Fruit fly (Drosophila melanogaster) whole organism: ENCODE results near the gene CG43739.

Experiments
- CG8478 ChIP-seq: fragments of >200 bp; optimal IDR thresholded peaks from 2 replicates; lab custom pipeline; 2018; ENCODE audit warnings: inconsistent platforms
- Dll ChIP-seq: fragments of >200 bp; optimal IDR thresholded peaks from 2 replicates; lab custom pipeline; 2017
- EcR ChIP-seq, 2 experiments: fragments of >200 bp; optimal IDR thresholded peaks; 2 replicates each; lab custom pipeline; 2017; ENCODE audit warnings: missing biosample characterization in 2 of 2, missing genetic modification characterization in 2 of 2, missing genetic modification reagents in 2 of 2
- pan ChIP-seq: fragments of >200 bp; optimal IDR thresholded peaks from 2 replicates; lab custom pipeline; 2017
- psq ChIP-seq: fragments of >200 bp; optimal IDR thresholded peaks from 2 replicates; lab custom pipeline; 2017
- usp ChIP-seq: fragments of >200 bp; optimal IDR thresholded peaks from 2 replicates; lab custom pipeline; 2017; ENCODE audit warnings: missing biosample characterization, missing genetic modification characterization, mixed read lengths

CG43739 gene

DNA sequence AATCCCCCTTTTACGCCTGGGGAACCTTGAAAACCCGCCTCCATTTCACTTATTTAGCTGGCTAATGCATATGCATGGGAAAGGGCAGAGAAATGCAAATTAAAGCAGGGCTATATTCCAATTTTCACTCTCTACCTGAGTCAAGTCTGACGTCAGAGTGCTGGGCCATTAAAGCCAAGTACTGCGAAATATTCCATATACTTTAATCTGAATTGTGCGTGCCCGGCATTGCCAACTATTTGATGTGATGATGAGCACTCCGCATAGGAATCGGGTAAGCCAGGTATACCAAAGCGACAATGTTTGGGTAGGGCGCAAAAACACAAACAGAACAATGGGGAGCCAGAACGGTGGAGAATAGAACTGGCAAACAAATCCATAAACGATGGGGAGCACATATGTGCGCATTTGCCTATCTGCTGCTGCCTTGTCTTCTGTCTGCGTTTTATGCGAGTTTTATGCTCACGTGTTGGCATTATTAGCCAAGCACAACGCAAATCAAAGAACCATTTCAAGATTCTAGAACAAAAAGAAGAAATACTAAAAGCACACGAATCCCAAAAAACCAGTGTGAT is 39.1 kb downstream of the CG43739 start:
- TF ChIP-seq pan (lab: Kevin White, UChicago), result no peak
- TF ChIP-seq CG8478 (lab: Kevin White, UChicago), result no peak
- no peak for TF ChIP-seq Dll
- no peak for TF ChIP-seq EcR (GFP tag; optimal IDR thresholded peaks at IDR 0.05; lab: Kevin White, UChicago)
- no peak for TF ChIP-seq psq (lab: Kevin White, UChicago)
- TF ChIP-seq usp (GFP tag; lab: Kevin White, UChicago), result no peak

DNA sequence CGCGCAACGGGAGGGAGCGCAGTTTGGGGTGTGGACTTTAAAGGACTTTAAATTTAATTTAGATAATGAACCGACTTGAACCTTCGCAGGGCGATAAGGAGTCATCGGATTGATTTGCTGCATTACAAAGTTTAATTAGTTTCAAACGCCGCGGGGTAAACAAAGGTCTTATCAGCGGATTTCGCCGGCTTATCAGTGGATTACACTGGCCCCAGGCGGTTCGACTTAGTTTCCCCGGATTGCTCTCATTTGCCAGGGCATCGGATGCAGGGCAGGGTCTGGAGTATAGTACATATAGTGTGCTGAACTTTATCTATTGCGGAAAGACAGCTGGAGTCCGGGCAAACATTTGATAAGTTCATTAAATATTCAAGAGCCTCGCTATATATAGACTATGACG is 40.3 kb downstream of the CG43739 start:
- no peak for TF ChIP-seq CG8478 (lab: Kevin White, UChicago)
- no peak for TF ChIP-seq usp (GFP tag; lab: Kevin White, UChicago)
- TF ChIP-seq pan (lab: Kevin White, UChicago), result no peak
- no peak for TF ChIP-seq psq (lab: Kevin White, UChicago)
- no peak for TF ChIP-seq EcR (GFP tag; optimal IDR thresholded peaks at IDR 0.05; lab: Kevin White, UChicago)
- TF ChIP-seq Dll, result no peak

DNA sequence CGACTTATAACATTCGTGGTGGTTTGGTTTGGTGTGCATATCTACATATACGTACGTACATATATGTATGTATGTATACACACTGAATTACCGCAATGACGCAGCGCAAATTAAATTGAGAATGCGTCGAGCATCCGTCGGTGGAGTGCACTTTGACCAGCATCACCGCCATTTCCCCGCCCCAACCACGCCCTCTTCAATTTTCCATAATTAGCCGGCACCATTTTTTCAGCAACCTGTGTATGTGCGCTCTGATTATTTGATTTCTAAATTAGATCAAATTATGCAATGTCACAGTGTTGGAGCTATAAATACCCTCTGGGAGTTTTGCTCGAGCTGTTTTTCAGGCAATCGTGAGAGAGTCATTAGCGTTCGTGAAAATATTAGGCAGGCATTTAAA is 40.7 kb downstream of the CG43739 start:
- TF ChIP-seq psq (lab: Kevin White, UChicago) (no peak), EcR (GFP tag; optimal IDR thresholded peaks at IDR 0.05; lab: Kevin White, UChicago) (no peak), usp (GFP tag; lab: Kevin White, UChicago) (no peak), Dll (no peak), CG8478 (lab: Kevin White, UChicago) (no peak), pan (lab: Kevin White, UChicago) (no peak)

DNA sequence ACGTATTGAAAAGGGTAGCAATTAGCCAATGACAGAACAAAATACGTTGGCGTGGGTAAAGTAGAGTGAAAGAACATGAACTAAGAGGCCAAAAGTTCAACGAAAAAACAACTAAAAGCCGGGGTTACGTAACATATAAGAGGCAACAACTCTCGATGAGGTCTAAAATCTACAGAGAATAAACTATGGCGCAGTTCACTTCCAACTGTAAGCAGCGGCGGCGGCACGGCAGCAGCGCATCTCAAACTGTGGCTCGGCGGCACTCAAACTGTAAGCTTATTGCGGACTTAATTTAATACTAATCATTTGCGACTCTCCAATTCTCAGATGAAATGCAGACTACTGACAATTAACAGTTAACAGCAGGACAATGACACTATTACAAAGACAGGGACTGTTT is 44.2 kb downstream of the CG43739 start:
- TF ChIP-seq Dll (no peak), CG8478 (lab: Kevin White, UChicago) (no peak), EcR (GFP tag; optimal IDR thresholded peaks at IDR 0.05; lab: Kevin White, UChicago) (no peak), psq (lab: Kevin White, UChicago) (no peak)

DNA sequence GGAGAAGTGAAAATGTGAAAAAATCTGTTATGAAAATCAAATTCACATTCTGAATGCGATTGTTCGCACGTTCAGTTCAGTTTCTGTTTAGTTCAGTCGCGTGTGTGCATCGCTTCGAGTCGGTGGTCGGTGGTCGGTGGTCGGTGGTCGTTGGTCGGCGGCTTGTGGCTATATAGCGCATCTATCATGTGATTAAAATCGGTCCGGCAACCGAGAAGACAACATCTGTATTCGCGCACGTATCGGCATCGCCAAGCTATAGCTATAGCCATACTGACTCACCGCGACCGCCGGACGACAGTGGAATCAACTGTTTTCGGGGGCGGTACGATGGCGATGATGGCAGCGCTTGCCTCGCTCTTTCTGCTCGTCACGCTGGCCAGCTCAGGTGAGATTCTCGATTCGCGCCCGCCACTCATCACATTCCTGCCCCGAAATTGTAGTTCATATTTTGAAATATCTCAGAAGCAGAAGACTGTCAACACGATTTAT is 48.9 kb downstream of the CG43739 start, which contains the start of gene CG14401:
Gene CG14401, plus strand, starts transcription at position 51 of the 492 bp plus-strand sequence.
- TF ChIP-seq usp (GFP tag; lab: Kevin White, UChicago) (no peak), psq (lab: Kevin White, UChicago) (no peak), EcR (GFP tag; optimal IDR thresholded peaks at IDR 0.05; lab: Kevin White, UChicago) (no peak), CG8478 (lab: Kevin White, UChicago) (no peak), pan (lab: Kevin White, UChicago) (no peak), Dll (no peak)

DNA sequence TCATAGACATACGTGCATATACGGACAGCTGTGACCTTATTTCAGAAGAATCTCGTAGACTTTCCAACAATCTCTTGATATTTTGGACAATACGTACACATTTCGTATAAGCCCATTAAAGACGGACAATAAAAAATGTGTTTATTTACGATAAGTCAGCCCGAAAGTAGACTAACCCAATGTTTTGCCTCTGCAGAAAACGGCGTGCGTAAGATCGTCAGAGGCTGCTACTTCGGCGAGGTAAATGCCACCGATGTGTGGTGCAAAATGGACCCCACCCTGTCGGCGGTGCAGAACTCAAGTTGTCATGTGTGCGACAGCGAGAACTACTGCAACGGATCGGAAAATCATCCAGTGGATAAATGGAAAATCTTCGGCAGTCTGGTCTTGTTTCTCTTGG is 49.8 kb downstream of the CG43739 start:
- TF ChIP-seq psq (lab: Kevin White, UChicago) (no peak), pan (lab: Kevin White, UChicago) (no peak), Dll (no peak), CG8478 (lab: Kevin White, UChicago) (no peak), EcR (GFP tag; optimal IDR thresholded peaks at IDR 0.05; lab: Kevin White, UChicago) (no peak)

DNA sequence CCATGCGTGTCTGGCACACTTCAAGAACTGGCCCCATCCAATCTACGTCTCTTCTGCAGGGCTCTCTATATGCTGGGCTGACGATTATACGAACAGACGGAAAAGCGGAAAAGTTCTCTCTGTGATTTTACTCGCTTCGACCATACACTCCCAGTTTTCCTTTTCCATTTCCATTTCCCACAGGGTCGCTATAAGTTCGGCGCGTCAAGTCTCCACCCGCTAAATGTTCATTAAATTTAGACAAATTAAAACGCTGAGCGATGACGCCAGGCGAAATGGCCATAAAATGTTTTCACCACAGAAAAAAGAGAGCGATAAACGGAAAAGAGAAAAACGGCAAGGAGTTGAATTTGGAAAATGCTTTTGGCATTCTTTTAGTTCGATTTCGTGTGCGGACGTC is 51.4 kb downstream of the CG43739 start, which contains the start of gene CG31675:
Gene CG31675, plus strand, starts transcription at position 375 of the 400 bp plus-strand sequence.
- no peak for TF ChIP-seq pan (lab: Kevin White, UChicago)
- TF ChIP-seq psq (lab: Kevin White, UChicago), result no peak
- TF ChIP-seq Dll, result no peak
- no peak for TF ChIP-seq usp (GFP tag; lab: Kevin White, UChicago)
- TF ChIP-seq EcR (GFP tag; optimal IDR thresholded peaks at IDR 0.05; lab: Kevin White, UChicago), result no peak
- no peak for TF ChIP-seq CG8478 (lab: Kevin White, UChicago)

DNA sequence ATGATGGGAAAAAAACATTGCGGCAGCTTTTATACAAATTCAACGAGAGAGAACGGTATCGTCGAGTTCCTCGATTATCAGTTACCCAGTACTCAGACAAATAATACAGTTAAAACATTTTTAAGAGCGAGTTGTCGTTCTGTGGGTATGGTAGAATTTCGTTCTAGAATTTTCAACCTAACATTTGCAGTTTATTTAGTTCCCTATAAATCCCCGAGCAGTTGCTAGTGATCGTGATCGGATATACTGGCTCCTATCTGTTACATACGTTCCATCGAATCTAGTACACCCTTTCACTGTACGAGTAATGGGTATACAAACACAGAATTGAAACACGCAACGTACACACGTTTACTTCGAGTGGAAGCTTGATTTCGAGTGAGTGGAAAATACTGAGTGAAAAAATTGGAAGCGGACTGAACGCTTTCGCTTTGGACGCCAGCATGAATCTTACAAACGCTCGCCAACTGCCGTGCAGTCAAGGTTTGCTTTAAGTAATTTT is 53.9 kb downstream of the CG43739 start, which contains the start of gene CG9338:
Gene CG9338, plus strand, starts transcription at position 452 of the 502 bp plus-strand sequence.
- TF ChIP-seq pan (lab: Kevin White, UChicago), result peak; percentile 98
- TF ChIP-seq psq (lab: Kevin White, UChicago), result no peak

DNA sequence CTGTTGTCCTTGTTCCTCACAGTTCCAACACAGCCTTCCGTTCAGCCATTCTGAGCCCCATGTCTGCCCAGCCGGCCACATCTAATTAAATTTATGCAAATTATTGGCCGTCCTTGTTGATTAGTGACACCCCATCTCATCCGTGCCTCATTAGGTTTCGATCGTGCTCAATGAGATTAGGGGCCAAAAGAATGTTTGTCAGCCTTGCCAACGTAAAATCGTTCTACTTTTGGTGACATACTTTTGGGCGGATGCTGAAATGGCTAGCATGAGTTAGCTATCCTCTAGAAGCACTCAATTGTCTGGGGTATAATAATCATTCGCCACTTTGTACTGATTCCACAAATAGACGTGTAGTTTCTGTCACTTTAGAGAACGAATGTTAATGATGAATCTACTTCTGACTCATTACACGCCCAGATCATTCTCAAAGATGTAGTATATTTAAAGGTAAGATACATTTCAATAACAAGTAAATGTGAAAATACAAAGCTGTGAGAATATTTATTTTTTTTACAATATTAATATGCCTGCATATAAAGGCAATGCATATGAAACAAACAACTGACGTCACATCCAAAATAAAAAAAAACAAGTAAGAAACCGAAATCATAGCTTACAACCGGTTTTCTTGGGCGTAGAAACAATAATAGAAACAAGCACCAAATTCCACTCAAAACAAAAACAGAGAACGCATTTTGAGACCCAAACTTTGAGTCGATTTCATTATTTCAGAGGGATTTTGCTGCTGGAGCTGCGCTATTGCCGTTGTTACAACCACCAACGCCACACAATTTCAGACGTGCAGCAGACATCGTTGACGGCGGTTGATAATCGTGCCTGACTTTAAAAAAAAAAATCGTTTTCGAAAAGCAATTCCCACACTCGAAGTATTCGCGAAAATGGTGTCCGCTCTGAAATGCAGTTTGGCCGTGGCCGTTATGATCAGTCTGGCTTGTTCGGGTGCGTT is 60.1 kb downstream of the CG43739 start, which contains the start of gene bero:
Gene bero, plus strand, starts transcription at position 325 of the 970 bp plus-strand sequence.
- TF ChIP-seq pan (lab: Kevin White, UChicago) (no peak), usp (GFP tag; lab: Kevin White, UChicago) (no peak), CG8478 (lab: Kevin White, UChicago) (no peak), psq (lab: Kevin White, UChicago) (no peak), EcR (GFP tag; optimal IDR thresholded peaks at IDR 0.05; lab: Kevin White, UChicago) (no peak), Dll (no peak)

DNA sequence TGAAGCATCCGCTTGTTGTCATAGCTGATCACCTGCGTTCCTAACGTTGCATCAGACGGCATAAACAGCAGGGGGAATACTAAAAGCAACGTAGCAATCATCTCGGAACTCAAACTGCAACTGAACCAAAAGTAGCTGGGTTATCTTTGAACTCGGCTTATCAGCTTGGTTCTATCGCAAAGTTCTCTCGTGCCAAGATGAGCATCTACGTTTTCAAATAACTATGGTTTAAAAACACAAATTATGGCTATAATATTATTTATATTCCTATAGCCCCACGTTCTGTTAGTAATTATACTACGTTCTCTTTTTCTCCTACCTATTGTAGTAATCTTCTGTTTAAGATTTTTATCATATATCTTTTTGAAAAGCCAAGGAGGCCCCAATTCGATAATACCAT is 60.9 kb downstream of the CG43739 start, which contains the start of gene CG14400:
Gene CG14400, minus strand, starts transcription at position 101 of the 400 bp plus-strand sequence.
- TF ChIP-seq psq (lab: Kevin White, UChicago) (no peak), usp (GFP tag; lab: Kevin White, UChicago) (no peak), pan (lab: Kevin White, UChicago) (no peak), EcR (GFP tag; optimal IDR thresholded peaks at IDR 0.05; lab: Kevin White, UChicago) (no peak)

DNA sequence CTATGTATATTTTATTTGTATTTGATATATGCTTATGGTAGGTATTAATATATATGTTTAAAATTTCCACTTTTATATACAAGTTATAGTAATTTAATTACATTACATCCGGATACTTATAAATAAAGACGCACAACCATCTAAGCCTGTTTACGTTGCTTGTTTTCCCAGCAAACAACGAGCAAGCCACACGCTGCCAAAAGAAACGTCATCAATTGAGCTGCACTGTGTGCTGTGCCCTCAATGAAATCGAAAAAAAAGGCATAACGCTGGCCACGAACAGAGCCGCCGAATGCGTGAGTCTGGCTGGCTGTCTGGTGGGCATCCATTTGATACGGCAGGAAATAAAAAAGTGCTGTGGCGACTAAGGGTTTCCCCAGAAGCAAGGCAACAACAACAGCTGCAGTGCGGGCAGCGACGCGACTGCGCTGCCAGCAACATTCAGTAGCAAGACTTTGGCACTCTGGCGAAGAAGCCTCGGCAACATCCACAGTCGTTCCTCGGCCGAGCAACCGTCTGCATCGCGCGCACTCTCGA is 66.6 kb downstream of the CG43739 start, which contains the start of gene twit:
Gene twit, plus strand, starts transcription at position 487 of the 537 bp plus-strand sequence.
- TF ChIP-seq Dll, result no peak
- no peak for TF ChIP-seq psq (lab: Kevin White, UChicago)
- no peak for TF ChIP-seq usp (GFP tag; lab: Kevin White, UChicago)
- no peak for TF ChIP-seq EcR (GFP tag; optimal IDR thresholded peaks at IDR 0.05; lab: Kevin White, UChicago)
- no peak for TF ChIP-seq pan (lab: Kevin White, UChicago)
- TF ChIP-seq CG8478 (lab: Kevin White, UChicago), result no peak
